Worm (Caenorhabditis elegans): ENCODE data around the gene rif-1.1.

Gene rif-1.1

DNA sequence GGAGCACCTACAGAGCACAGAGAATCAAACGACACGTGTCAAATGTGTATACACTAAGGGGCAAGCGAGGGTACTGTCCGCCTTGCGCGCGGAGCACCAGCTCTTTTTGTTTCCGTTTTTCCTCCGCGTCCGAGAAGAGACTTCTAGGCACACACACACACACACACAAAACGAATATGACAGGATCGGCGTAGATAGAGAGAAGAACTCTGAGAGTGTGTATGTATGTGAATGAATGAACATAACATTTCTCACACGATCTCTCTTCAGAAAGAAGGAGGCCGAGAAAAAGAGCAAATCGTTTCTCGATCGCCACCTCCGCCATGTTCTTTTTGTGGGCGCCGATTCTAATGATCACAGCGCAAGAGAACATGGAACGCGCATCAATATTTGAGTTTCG is 29.6 kb upstream of the rif-1.1 start, which contains the start of gene nas-6:
TSS of gene nas-6 (minus strand) at position 101 of the 400 bp plus-strand sequence.
- TF ChIP-seq dsc-1 (tag; optimal IDR thresholded peaks at IDR 0.05) (no peak), lin-35 (GFP tag; optimal IDR thresholded peaks at IDR 0.05) (no peak), ama-1 (optimal IDR thresholded peaks at IDR 0.05) (no peak), efl-1 (optimal IDR thresholded peaks at IDR 0.05) (no peak), efl-1 (GFP tag; optimal IDR thresholded peaks at IDR 0.05 in 1 of 2) (peak in 1 of 2 experiments; percentile 22), nhr-11 (tag; optimal IDR thresholded peaks at IDR 0.05) (no peak)

DNA sequence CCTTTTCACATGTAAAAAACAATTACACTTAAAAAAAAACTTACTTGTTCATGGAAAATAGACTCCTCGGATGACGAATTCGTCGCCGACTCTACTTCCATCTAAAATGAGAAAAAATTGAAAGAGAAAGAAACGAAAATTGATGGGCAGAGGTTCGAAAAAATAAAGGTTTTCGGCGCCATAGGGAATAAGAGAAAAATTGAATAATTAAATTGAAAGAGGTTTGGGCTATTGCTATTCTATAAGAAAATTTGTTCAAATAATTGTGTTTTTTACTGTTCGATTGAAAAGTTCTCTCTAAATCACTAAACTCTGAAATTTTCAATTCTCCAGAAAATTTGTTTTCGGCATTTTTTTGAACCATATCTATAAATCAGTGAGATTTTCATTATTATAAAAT is 22.2 kb upstream of the rif-1.1 start, which contains the start of gene rabr-2:
TSS of gene rabr-2 (minus strand) at position 101 of the 400 bp plus-strand sequence.
- TF ChIP-seq efl-1 (optimal IDR thresholded peaks at IDR 0.05): no peak
- TF ChIP-seq efl-1 (GFP tag; optimal IDR thresholded peaks at IDR 0.05 in 1 of 2): no peak
- no peak for TF ChIP-seq Y116A8C.19 (tag; optimal IDR thresholded peaks at IDR 0.05; ENCODE audit: borderline replicate concordance)
- TF ChIP-seq nhr-237 (tag; optimal IDR thresholded peaks at IDR 0.05): no peak
- no peak for TF ChIP-seq nhr-77 (tag; optimal IDR thresholded peaks at IDR 0.05)
- TF ChIP-seq nhr-84 (tag; optimal IDR thresholded peaks at IDR 0.05): no peak
- TF ChIP-seq sox-4 (tag; optimal IDR thresholded peaks at IDR 0.05): no peak
- TF ChIP-seq ztf-4 (tag; optimal IDR thresholded peaks at IDR 0.05): no peak
- no peak for TF ChIP-seq lsy-2 (tag; optimal IDR thresholded peaks at IDR 0.05)
- no peak for TF ChIP-seq unc-30 (tag; optimal IDR thresholded peaks at IDR 0.05)
- TF ChIP-seq lin-14 (GFP tag; optimal IDR thresholded peaks at IDR 0.05): no peak
- TF ChIP-seq pag-3 (tag; optimal IDR thresholded peaks at IDR 0.05; ENCODE audit: borderline replicate concordance, insufficient read depth): no peak
- no peak for TF ChIP-seq C04F5.9 (tag; optimal IDR thresholded peaks at IDR 0.05)
- no peak for TF ChIP-seq lin-15B (tag; optimal IDR thresholded peaks at IDR 0.05)
- TF ChIP-seq ets-5 (GFP tag; IDR thresholded peaks at IDR 0.05): no peak
- no peak for TF ChIP-seq nhr-76 (tag; optimal IDR thresholded peaks at IDR 0.05)
- TF ChIP-seq nhr-19 (GFP tag; conservative IDR thresholded peaks at IDR 0.05): no peak
- TF ChIP-seq blmp-1 (tag; optimal IDR thresholded peaks at IDR 0.05): no peak
- no peak for TF ChIP-seq hlh-4 (tag; optimal IDR thresholded peaks at IDR 0.05)
- no peak for TF ChIP-seq skn-1 (tag; optimal IDR thresholded peaks at IDR 0.05)
- TF ChIP-seq unc-130 (tag; optimal IDR thresholded peaks at IDR 0.05): no peak

DNA sequence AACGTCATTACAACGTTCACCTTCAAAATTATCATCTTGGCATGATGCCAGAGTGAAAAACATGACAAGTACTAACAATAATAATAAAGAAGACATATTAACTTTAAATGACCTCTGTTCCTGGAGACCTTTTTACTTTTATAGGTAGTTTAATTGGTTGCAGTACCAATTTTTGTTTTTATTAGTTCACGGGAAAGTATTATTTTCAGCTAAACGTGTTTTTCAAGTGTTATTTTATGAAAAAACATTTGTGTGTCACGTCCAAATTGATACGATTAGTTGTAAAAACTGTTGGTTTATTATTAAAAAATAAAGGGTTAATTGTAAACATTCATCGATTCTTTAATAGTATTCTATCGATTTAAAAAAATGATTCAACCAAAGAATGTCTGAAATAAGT is 14.7 kb upstream of the rif-1.1 start, which contains the start of gene grl-24:
TSS of gene grl-24 (minus strand) at position 101 of the 400 bp plus-strand sequence.
- TF ChIP-seq nhr-77 (tag; optimal IDR thresholded peaks at IDR 0.05) (no peak), aly-2 (tag; optimal IDR thresholded peaks at IDR 0.05) (no peak), fos-1 (tag; optimal IDR thresholded peaks at IDR 0.05) (no peak)

DNA sequence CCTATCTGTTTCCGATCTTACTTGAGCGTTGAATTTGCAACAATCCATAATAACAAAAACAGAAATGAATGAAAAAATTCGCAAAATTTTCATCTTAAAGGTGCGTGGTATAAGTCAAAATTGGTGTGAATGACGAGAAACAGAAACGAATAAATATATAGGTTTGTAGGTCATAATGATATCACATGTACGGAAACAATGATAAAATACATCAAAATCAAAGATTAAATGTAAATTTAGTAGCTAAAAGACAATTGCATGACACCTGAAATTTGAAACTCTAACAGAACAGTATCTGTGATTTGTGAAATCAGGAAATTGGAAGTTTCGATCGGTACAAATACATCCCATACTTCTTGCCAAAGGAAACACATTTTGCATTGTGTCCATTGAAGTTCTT is 14.2 kb upstream of the rif-1.1 start, which contains the start of gene F11E6.9:
TSS of gene F11E6.9 (minus strand) at position 101 of the 400 bp plus-strand sequence.
- TF ChIP-seq mdl-1 (tag; optimal IDR thresholded peaks at IDR 0.05): no peak

DNA sequence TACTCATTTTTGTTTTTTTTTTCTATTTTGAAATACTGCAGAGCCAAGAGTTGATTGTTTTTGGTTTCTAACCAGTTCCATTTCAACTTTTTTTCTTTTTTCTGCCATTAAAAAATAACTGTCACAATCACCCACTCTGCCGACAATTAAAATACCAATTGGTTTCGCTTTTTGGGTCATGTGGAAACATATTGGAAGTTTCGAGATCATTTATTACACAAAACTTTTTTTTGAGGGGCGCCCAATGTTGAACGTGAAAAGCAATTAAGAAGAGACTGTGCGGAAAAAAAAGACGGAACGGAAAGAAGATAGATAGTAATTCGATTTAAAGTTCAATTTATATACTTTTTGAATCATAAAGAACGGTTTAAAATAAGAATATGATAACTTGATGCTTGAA is 13.0 kb upstream of the rif-1.1 start:
- TF ChIP-seq sptf-1 (tag; optimal IDR thresholded peaks at IDR 0.05) (no peak), zip-4 (GFP tag; optimal IDR thresholded peaks at IDR 0.05) (no peak), blmp-1 (tag; optimal IDR thresholded peaks at IDR 0.05) (peak; percentile 58), nhr-85 (tag) (peak; percentile 69), elt-2 (tag; optimal IDR thresholded peaks at IDR 0.05) (no peak)

DNA sequence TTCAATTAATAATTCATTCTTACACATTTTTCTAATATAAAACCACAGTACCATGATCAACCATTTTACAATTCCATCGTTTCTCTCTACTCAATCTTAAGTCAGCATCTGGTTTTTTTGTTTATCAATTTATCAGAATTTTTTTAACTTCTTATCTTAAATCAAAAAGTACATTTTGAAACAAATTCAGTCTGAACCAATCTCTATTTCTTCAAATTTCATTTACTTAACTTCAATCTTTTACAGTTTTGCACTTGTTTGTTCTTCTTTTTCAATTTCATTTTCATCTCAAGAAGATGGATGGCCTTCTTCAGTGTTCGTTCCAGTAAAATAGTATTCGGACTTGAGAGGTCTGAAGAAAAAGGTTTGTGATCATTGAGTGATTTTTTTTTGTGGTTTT is 12.0 kb upstream of the rif-1.1 start, which contains the start of gene gba-3:
TSS of gene gba-3 (plus strand) at position 301 of the 400 bp plus-strand sequence.
- TF ChIP-seq nhr-237 (tag; optimal IDR thresholded peaks at IDR 0.05) (no peak), hlh-4 (tag; optimal IDR thresholded peaks at IDR 0.05) (no peak), nhr-77 (tag; optimal IDR thresholded peaks at IDR 0.05) (no peak), rnt-1 (tag; optimal IDR thresholded peaks at IDR 0.05) (no peak), ama-1 (optimal IDR thresholded peaks at IDR 0.05) (no peak), lin-14 (GFP tag; optimal IDR thresholded peaks at IDR 0.05) (peak; percentile 38), tlp-1 (tag; optimal IDR thresholded peaks at IDR 0.05) (no peak), nhr-11 (tag; optimal IDR thresholded peaks at IDR 0.05) (no peak), nhr-85 (tag) (peak; percentile 81), C16A3.4 (tag; optimal IDR thresholded peaks at IDR 0.05) (no peak), blmp-1 (tag; optimal IDR thresholded peaks at IDR 0.05) (peak; percentile 9), unc-86 (tag; optimal IDR thresholded peaks at IDR 0.05) (no peak)
